Worm (Caenorhabditis elegans): ENCODE data around the gene srt-67.
A peak's percentile ranks its signal among the peaks of the same experiment; 100 is the strongest.

The srt-67 gene

ce11 chrV:5271487-5271886 is 14.2 kb upstream of the srt-67 start:
- TF ChIP-seq elt-3 (tag; optimal IDR thresholded peaks at IDR 0.05): peak in 1 of 3 experiments; percentile 10
- no peak for TF ChIP-seq nhr-25 (tag; optimal IDR thresholded peaks at IDR 0.05)
- no peak for TF ChIP-seq nhr-77 (tag; optimal IDR thresholded peaks at IDR 0.05)
- TF ChIP-seq lsy-12 (tag; optimal IDR thresholded peaks at IDR 0.05): peak; percentile 23
- TF ChIP-seq nfya-1 (tag; optimal IDR thresholded peaks at IDR 0.05; ENCODE audit: insufficient read depth): peak; percentile 60
- TF ChIP-seq nhr-28 (tag; optimal IDR thresholded peaks at IDR 0.05): no peak
- peak; percentile 47 for TF ChIP-seq nhr-43 (tag; optimal IDR thresholded peaks at IDR 0.05; ENCODE audit: poor library complexity, severe bottlenecking)
- TF ChIP-seq mml-1 (tag; optimal IDR thresholded peaks at IDR 0.05): peak; percentile 80
- peak; percentile 87 for TF ChIP-seq pqm-1 (tag; optimal IDR thresholded peaks at IDR 0.05)
- peak; percentile 62 for TF ChIP-seq jun-1 (tag; optimal IDR thresholded peaks at IDR 0.05)
- TF ChIP-seq skn-1 (tag; optimal IDR thresholded peaks at IDR 0.05): peak; percentile 23
- peak; percentile 28 for TF ChIP-seq lin-39 (tag; optimal IDR thresholded peaks at IDR 0.05)
- peak; percentile 9 for TF ChIP-seq tbx-2 (tag; optimal IDR thresholded peaks at IDR 0.05)
- TF ChIP-seq elt-2 (tag; optimal IDR thresholded peaks at IDR 0.05): peak; percentile 93
- TF ChIP-seq ztf-11 (tag; optimal IDR thresholded peaks at IDR 0.05): no peak
- peak; percentile 73 for TF ChIP-seq ama-1 (optimal IDR thresholded peaks at IDR 0.05)
- no peak for TF ChIP-seq eor-1 (tag; optimal IDR thresholded peaks at IDR 0.05)
- TF ChIP-seq mdl-1 (tag; optimal IDR thresholded peaks at IDR 0.05): peak; percentile 26
- TF ChIP-seq pha-4 (tag; optimal IDR thresholded peaks at IDR 0.05): peak; percentile 61
- TF ChIP-seq sea-2 (GFP tag; optimal IDR thresholded peaks at IDR 0.05): no peak
- no peak for TF ChIP-seq ceh-82 (tag; optimal IDR thresholded peaks at IDR 0.05)
- TF ChIP-seq nhr-11 (tag; optimal IDR thresholded peaks at IDR 0.05): peak; percentile 44
- TF ChIP-seq daf-12 (tag; optimal IDR thresholded peaks at IDR 0.05): peak; percentile 25

ce11 chrV:5269024-5269535 is 11.8 kb upstream of the srt-67 start, which contains the start of gene penr-1:
Gene penr-1 (plus strand): TSS chrV:5269485.
- TF ChIP-seq hmg-11 (tag; optimal IDR thresholded peaks at IDR 0.05) (peak; percentile 62), pha-4 (tag; optimal IDR thresholded peaks at IDR 0.05) (peak; percentile 64), nhr-28 (tag; optimal IDR thresholded peaks at IDR 0.05) (no peak), aly-2 (tag; optimal IDR thresholded peaks at IDR 0.05) (no peak), lin-39 (tag; optimal IDR thresholded peaks at IDR 0.05) (peak; percentile 1), nfya-1 (tag; optimal IDR thresholded peaks at IDR 0.05; ENCODE audit: insufficient read depth) (peak; percentile 69), nhr-23 (tag; optimal IDR thresholded peaks at IDR 0.05) (peak; percentile 60), elt-2 (tag; optimal IDR thresholded peaks at IDR 0.05) (peak; percentile 23), R02D3.7 (tag; optimal IDR thresholded peaks at IDR 0.05) (no peak), lin-15B (tag; optimal IDR thresholded peaks at IDR 0.05) (peak; percentile 74), egl-5 (tag; optimal IDR thresholded peaks at IDR 0.05) (peak; percentile 63), nhr-25 (tag; optimal IDR thresholded peaks at IDR 0.05) (peak; percentile 53)

ce11 chrV:5265581-5265980 is 8.3 kb upstream of the srt-67 start, which contains the start of the genes srt-69 and B0238.12:
Gene srt-69 (minus strand): TSS chrV:5265681.
Gene B0238.12 (plus strand): TSS chrV:5265844.
- no peak for TF ChIP-seq lin-15B (tag; optimal IDR thresholded peaks at IDR 0.05)
- no peak for TF ChIP-seq mdl-1 (tag; optimal IDR thresholded peaks at IDR 0.05)
- no peak for TF ChIP-seq nfya-1 (tag; optimal IDR thresholded peaks at IDR 0.05; ENCODE audit: insufficient read depth)
- no peak for TF ChIP-seq nhr-12 (tag; optimal IDR thresholded peaks at IDR 0.05)
- TF ChIP-seq zag-1 (tag; optimal IDR thresholded peaks at IDR 0.05): no peak
- TF ChIP-seq nhr-25 (tag; optimal IDR thresholded peaks at IDR 0.05): no peak
- TF ChIP-seq nhr-43 (tag; optimal IDR thresholded peaks at IDR 0.05; ENCODE audit: poor library complexity, severe bottlenecking): no peak
- TF ChIP-seq hmg-11 (tag; optimal IDR thresholded peaks at IDR 0.05): no peak
- no peak for TF ChIP-seq sea-2 (GFP tag; optimal IDR thresholded peaks at IDR 0.05)
- TF ChIP-seq ama-1 (optimal IDR thresholded peaks at IDR 0.05): no peak
- TF ChIP-seq elt-3 (tag; optimal IDR thresholded peaks at IDR 0.05): no peak
- TF ChIP-seq nhr-23 (tag; optimal IDR thresholded peaks at IDR 0.05): no peak
- TF ChIP-seq ceh-82 (tag; optimal IDR thresholded peaks at IDR 0.05): no peak
- no peak for TF ChIP-seq jun-1 (tag; optimal IDR thresholded peaks at IDR 0.05)

ce11 chrV:5262999-5263398 is 5.7 kb upstream of the srt-67 start, which contains the start of gene cest-30:
Gene cest-30 (minus strand): TSS chrV:5263099.
- TF ChIP-seq nhr-12 (tag; optimal IDR thresholded peaks at IDR 0.05): no peak
- no peak for TF ChIP-seq lin-15B (tag; optimal IDR thresholded peaks at IDR 0.05)
- TF ChIP-seq ZK546.5 (tag; optimal IDR thresholded peaks at IDR 0.05): no peak
- no peak for TF ChIP-seq elt-2 (tag; optimal IDR thresholded peaks at IDR 0.05)
- TF ChIP-seq pqm-1 (tag; optimal IDR thresholded peaks at IDR 0.05): no peak
- no peak for TF ChIP-seq ztf-11 (tag; optimal IDR thresholded peaks at IDR 0.05)
- TF ChIP-seq nfya-1 (tag; optimal IDR thresholded peaks at IDR 0.05; ENCODE audit: insufficient read depth): no peak
- no peak for TF ChIP-seq egl-27 (tag; optimal IDR thresholded peaks at IDR 0.05)
- no peak for TF ChIP-seq mdl-1 (tag; optimal IDR thresholded peaks at IDR 0.05)
